Worm (Caenorhabditis elegans) whole organism, L4 larva: Measurements from ENCODE around the gene abu-6.

Source experiments
- F44E2.7 ChIP-seq: fragments of 200-800 bp; sonication (Bioruptor generic); IDR thresholded peaks from 2 replicates; pipeline ENCODE4 v2.1.2; 2022; ENCODE audit warnings: missing genetic modification characterization, missing compliant biosample characterization
- F49E8.2 ChIP-seq: sonication (generic microtip); optimal IDR thresholded peaks from 2 replicates; lab custom pipeline; 2016; ENCODE audit warnings: missing compliant biosample characterization, mild to moderate bottlenecking, missing genetic modification characterization, borderline replicate concordance
- T26A8.4 ChIP-seq: fragments of 200-800 bp; sonication (Bioruptor generic); IDR thresholded peaks from 2 replicates; pipeline ENCODE4 v1.3.6; 2022; ENCODE audit warnings: missing genetic modification characterization, missing compliant biosample characterization
- Y105C5A.15 ChIP-seq: fragments of 200-800 bp; sonication (Bioruptor generic); IDR thresholded peaks from 2 replicates; pipeline ENCODE4 v1.3.6; 2022; ENCODE audit warnings: missing genetic modification characterization, missing compliant biosample characterization
- Y48G9A.11 ChIP-seq: fragments of 200-800 bp; sonication (Bioruptor generic); IDR thresholded peaks from 2 replicates; pipeline ENCODE4 v1.3.6; 2022; ENCODE audit warnings: missing genetic modification reagents, missing genetic modification characterization, missing compliant biosample characterization
- ZK546.5 ChIP-seq, 2 experiments: sonication (generic microtip); optimal IDR thresholded peaks; 2 replicates each; lab custom pipeline; 2017; ENCODE audit warnings: missing biosample characterization in 2 of 2, missing genetic modification characterization in 2 of 2
- aha-1 ChIP-seq: fragments of 150-350 bp; peaks from one replicate; lab custom pipeline; 2014; ENCODE audit warnings: missing biosample characterization, missing genetic modification characterization
- arid-1 ChIP-seq: fragments of 200-800 bp; sonication (Bioruptor generic); conservative IDR thresholded peaks from 2 replicates; pipeline ENCODE4 v1.3.6; 2022; ENCODE audit warnings: missing genetic modification reagents, missing genetic modification characterization, missing compliant biosample characterization
- attf-4 ChIP-seq: sonication (generic microtip); optimal IDR thresholded peaks from 3 replicates; lab custom pipeline; 2017; ENCODE audit warnings: missing biosample characterization, missing genetic modification characterization
- ceh-32 ChIP-seq: sonication (generic microtip); optimal IDR thresholded peaks from 2 replicates; lab custom pipeline; 2016; ENCODE audit warnings: mild to moderate bottlenecking, missing genetic modification characterization, missing compliant biosample characterization; ENCODE audit not compliant: poor library complexity
- ceh-44 ChIP-seq: fragments of 200-800 bp; sonication (Bioruptor generic); IDR thresholded peaks from 2 replicates; pipeline ENCODE4 v1.3.6; 2022; ENCODE audit warnings: missing genetic modification reagents, missing genetic modification characterization, missing compliant biosample characterization
- ceh-82 ChIP-seq: sonication (generic microtip); optimal IDR thresholded peaks from 2 replicates; lab custom pipeline; 2017; ENCODE audit warnings: missing biosample characterization, missing genetic modification characterization
- daf-19 ChIP-seq: fragments of 200-800 bp; sonication (Bioruptor generic); conservative IDR thresholded peaks from 2 replicates; pipeline ENCODE4 v1.3.6; 2022; ENCODE audit warnings: missing genetic modification characterization, missing compliant biosample characterization
- dmd-8 ChIP-seq: fragments of 200-800 bp; sonication (Bioruptor generic); IDR thresholded peaks from 2 replicates; pipeline ENCODE4 v1.3.6; 2022; ENCODE audit warnings: missing genetic modification characterization, missing compliant biosample characterization
- dmd-9 ChIP-seq: fragments of 200-800 bp; sonication (Bioruptor generic); IDR thresholded peaks from 2 replicates; pipeline ENCODE4 v1.3.6; 2022; ENCODE audit warnings: missing genetic modification reagents, missing genetic modification characterization, missing compliant biosample characterization
- dpl-1 ChIP-seq: fragments of 150-350 bp; optimal IDR thresholded peaks from 2 replicates; lab custom pipeline; 2014; ENCODE audit warnings: missing biosample characterization, missing genetic modification reagents, missing genetic modification characterization
- egl-27 ChIP-seq: sonication (generic microtip); optimal IDR thresholded peaks from 3 replicates; lab custom pipeline; 2017; ENCODE audit warnings: missing biosample characterization, missing genetic modification reagents, missing genetic modification characterization
- fkh-10 ChIP-seq: fragments of 150-350 bp; optimal IDR thresholded peaks from 2 replicates; lab custom pipeline; 2014; ENCODE audit warnings: missing biosample characterization, missing genetic modification reagents, missing genetic modification characterization
- fos-1 ChIP-seq: fragments of 150-350 bp; optimal IDR thresholded peaks from 2 replicates; lab custom pipeline; 2014; ENCODE audit warnings: missing biosample characterization, missing genetic modification characterization
- gei-8 ChIP-seq: fragments of 200-800 bp; sonication (Bioruptor generic); optimal IDR thresholded peaks from 2 replicates; lab custom pipeline; 2018; ENCODE audit warnings: mild to moderate bottlenecking, missing genetic modification characterization, missing compliant biosample characterization
- lim-7 ChIP-seq: fragments of 200-800 bp; sonication (Bioruptor generic); IDR thresholded peaks from 2 replicates; pipeline ENCODE4 v1.3.6; 2022; ENCODE audit warnings: missing genetic modification characterization, missing compliant biosample characterization
- lin-1 ChIP-seq: fragments of 200-800 bp; sonication (Bioruptor generic); IDR thresholded peaks from 2 replicates; pipeline ENCODE4 v1.3.6; 2022; ENCODE audit warnings: missing genetic modification reagents, missing genetic modification characterization, missing compliant biosample characterization
- lir-3 ChIP-seq: sonication (generic microtip); optimal IDR thresholded peaks from 2 replicates; lab custom pipeline; 2016; ENCODE audit warnings: mild to moderate bottlenecking, missing genetic modification characterization, missing compliant biosample characterization
- lsy-2 ChIP-seq, 2 experiments: fragments of 150-350 bp in 1 of 2; sonication (generic microtip) in 1 of 2; optimal IDR thresholded peaks; 2 replicates each; lab custom pipeline; 2014 to 2017; ENCODE audit warnings: missing biosample characterization in 2 of 2, missing genetic modification characterization in 2 of 2
- mxl-3 ChIP-seq: fragments of 200-800 bp; sonication (Bioruptor generic); optimal IDR thresholded peaks from 2 replicates; lab custom pipeline; 2018; ENCODE audit warnings: mild to moderate bottlenecking, missing genetic modification characterization, missing compliant biosample characterization
- nhr-6 ChIP-seq: fragments of 150-350 bp; optimal IDR thresholded peaks from 2 replicates; lab custom pipeline; 2014; ENCODE audit warnings: missing biosample characterization, missing genetic modification characterization
- nhr-76 ChIP-seq: fragments of 150-350 bp; optimal IDR thresholded peaks from 2 replicates; lab custom pipeline; 2014; ENCODE audit warnings: missing biosample characterization, missing genetic modification characterization
- set-16 ChIP-seq: fragments of 200-800 bp; sonication (Bioruptor generic); IDR thresholded peaks from 2 replicates; pipeline ENCODE4 v1.3.6; 2022; ENCODE audit warnings: missing genetic modification reagents, missing genetic modification characterization, missing compliant biosample characterization
- skn-1 ChIP-seq: fragments of 150-350 bp; optimal IDR thresholded peaks from 2 replicates; lab custom pipeline; 2014; ENCODE audit warnings: missing biosample characterization, missing genetic modification characterization
- tra-1 ChIP-seq: fragments of 200-800 bp; sonication (Bioruptor generic); IDR thresholded peaks from 2 replicates; pipeline ENCODE4 v1.3.6; 2022; ENCODE audit warnings: missing genetic modification reagents, missing genetic modification characterization, missing compliant biosample characterization
- unc-62 ChIP-seq, 3 experiments: fragments of 150-350 bp in 1 of 3; sonication (generic microtip); optimal IDR thresholded peaks in 2 of 3; peaks in 1 of 3; 1 replicate in 1 of 3; 2 replicates in 2 of 3; lab custom pipeline; 2014 to 2017; ENCODE audit warnings: missing biosample characterization in 3 of 3, missing genetic modification characterization in 3 of 3, missing genetic modification reagents in 3 of 3, missing genotype in 1 of 3
- vab-7 ChIP-seq: fragments of 200-800 bp; sonication (Bioruptor generic); IDR thresholded peaks from 2 replicates; pipeline ENCODE4 v1.3.6; 2022; ENCODE audit warnings: missing genetic modification reagents, missing genetic modification characterization, missing compliant biosample characterization
- zag-1 ChIP-seq: fragments of 150-350 bp; optimal IDR thresholded peaks from 2 replicates; lab custom pipeline; 2014; ENCODE audit warnings: missing biosample characterization, missing genetic modification characterization
- zfp-2 ChIP-seq: sonication (generic microtip); optimal IDR thresholded peaks from 2 replicates; lab custom pipeline; 2016; ENCODE audit warnings: mild to moderate bottlenecking, missing genetic modification characterization, missing compliant biosample characterization
- zip-2 ChIP-seq: fragments of 150-350 bp; optimal IDR thresholded peaks from 2 replicates; lab custom pipeline; 2014; ENCODE audit warnings: missing biosample characterization, missing genetic modification characterization
- ztf-7 ChIP-seq: fragments of 150-350 bp; optimal IDR thresholded peaks from 2 replicates; lab custom pipeline; 2014; ENCODE audit warnings: missing biosample characterization, missing genetic modification characterization

Gene abu-6

DNA sequence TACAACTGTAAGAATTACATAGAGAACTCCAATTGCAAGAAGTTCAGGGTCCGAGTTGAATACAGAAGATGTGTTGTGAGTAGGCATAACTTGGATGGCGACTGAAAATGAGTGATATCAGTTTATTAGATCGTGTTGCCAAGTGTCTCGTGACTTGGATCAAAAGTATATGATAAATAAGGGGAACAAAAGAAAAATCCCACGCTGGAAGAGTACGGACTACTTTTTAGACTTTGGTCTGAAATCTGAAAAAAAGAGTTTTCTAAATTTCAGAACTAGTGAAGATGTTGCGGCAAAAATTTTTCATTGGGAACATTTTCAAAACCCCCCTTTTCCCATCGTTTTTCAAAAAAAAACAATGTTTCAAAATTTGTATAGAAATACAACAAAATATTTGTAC lies 7.9 kb upstream of the abu-6 start, which contains the start of gene srt-64:
Gene srt-64, minus strand, starts transcription at position 101 of the 400 bp plus-strand sequence.
- TF ChIP-seq unc-62 (GFP tag; optimal IDR thresholded peaks at IDR 0.05 in 1 of 2; lab: Kevin White, UChicago) (peak in 1 of 2 experiments; percentile 25), unc-62 (tag; optimal IDR thresholded peaks at IDR 0.05; lab: Kevin White, UChicago) (no peak), F44E2.7 (GFP tag; lab: Robert Waterston, UW) (no peak)

DNA sequence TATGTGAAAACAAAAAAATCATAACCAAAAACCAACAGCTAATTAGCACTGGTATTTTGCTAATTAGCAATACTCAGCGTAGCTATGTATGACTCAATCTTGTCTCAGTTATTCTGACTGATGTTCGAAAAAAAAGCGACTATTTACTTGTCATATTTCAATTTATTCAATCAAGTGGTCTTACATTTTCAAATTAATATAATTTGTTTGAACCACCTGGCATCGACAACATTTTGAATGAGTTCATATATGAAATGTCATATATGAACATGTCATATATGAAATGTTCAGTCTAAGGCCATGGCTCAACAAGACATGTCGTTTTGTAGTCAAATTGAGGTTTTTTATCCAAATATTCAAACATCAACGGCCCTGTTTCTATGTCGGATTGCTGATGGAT lies 3.7 kb upstream of the abu-6 start, which contains the start of gene srw-140:
Gene srw-140, plus strand, starts transcription at position 301 of the 400 bp plus-strand sequence.
- TF ChIP-seq attf-4 (tag; lab: Kevin White, UChicago), result no peak
- TF ChIP-seq unc-62 (GFP tag; optimal IDR thresholded peaks at IDR 0.05 in 1 of 2; lab: Kevin White, UChicago), result peak in 1 of 2 experiments; percentile 35
- no peak for TF ChIP-seq unc-62 (tag; optimal IDR thresholded peaks at IDR 0.05; lab: Kevin White, UChicago)
- TF ChIP-seq set-16 (GFP tag; lab: Robert Waterston, UW), result no peak
- no peak for TF ChIP-seq zip-2 (tag; lab: Kevin White, UChicago)
- no peak for TF ChIP-seq gei-8 (GFP tag; lab: Kevin White, UChicago)
- TF ChIP-seq aha-1 (tag; lab: Kevin White, UChicago), result peak; percentile 40
- TF ChIP-seq ceh-32, result no peak
- no peak for TF ChIP-seq dpl-1 (GFP tag; lab: Kevin White, UChicago)
- TF ChIP-seq ceh-82 (tag; lab: Kevin White, UChicago), result no peak
- TF ChIP-seq egl-27 (tag; lab: Kevin White, UChicago), result no peak
- TF ChIP-seq daf-19 (GFP tag; lab: Robert Waterston, UW), result no peak
- no peak for TF ChIP-seq lin-1 (GFP tag; lab: Robert Waterston, UW)
- no peak for TF ChIP-seq skn-1 (tag; lab: Kevin White, UChicago)

DNA sequence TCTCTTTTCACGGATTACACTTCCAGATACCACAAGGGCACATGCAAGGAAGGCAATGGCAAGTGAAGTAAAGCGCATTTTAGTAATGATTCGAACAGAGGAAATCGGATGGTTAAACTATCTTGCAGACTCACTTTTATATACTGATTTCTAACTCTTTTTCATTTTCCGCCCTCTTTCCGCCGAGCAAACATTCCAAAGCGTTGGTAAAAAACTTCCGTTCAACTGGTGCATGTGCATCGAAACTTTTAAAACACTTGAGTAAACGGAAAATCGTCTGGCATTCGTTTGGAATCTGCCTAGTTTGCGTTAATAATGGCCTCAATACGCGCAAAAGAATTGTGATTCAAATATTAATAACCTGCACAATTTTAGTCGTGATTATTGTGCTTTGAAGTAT lies 3.0 kb upstream of the abu-6 start, which contains the start of gene abu-7:
Gene abu-7, minus strand, starts transcription at position 101 of the 400 bp plus-strand sequence.
- TF ChIP-seq zag-1 (no peak), mxl-3 (no peak), fos-1 (tag; lab: Kevin White, UChicago) (no peak), dmd-9 (GFP tag; lab: Robert Waterston, UW) (no peak), lin-1 (GFP tag; lab: Robert Waterston, UW) (no peak), F49E8.2 (no peak), lim-7 (GFP tag; lab: Robert Waterston, UW) (no peak), ceh-44 (GFP tag; lab: Robert Waterston, UW) (no peak), lsy-2 (tag; optimal IDR thresholded peaks at IDR 0.05; lab: Kevin White, UChicago) (no peak), zfp-2 (no peak), zip-2 (tag; lab: Kevin White, UChicago) (no peak), dmd-8 (GFP tag; lab: Robert Waterston, UW) (no peak), tra-1 (GFP tag; lab: Robert Waterston, UW) (no peak), ztf-7 (tag; lab: Kevin White, UChicago) (no peak), arid-1 (GFP tag; lab: Robert Waterston, UW) (no peak), T26A8.4 (GFP tag; lab: Robert Waterston, UW) (no peak), egl-27 (tag; lab: Kevin White, UChicago) (no peak), lir-3 (tag; lab: Kevin White, UChicago) (no peak), Y48G9A.11 (GFP tag; lab: Robert Waterston, UW) (no peak)

DNA sequence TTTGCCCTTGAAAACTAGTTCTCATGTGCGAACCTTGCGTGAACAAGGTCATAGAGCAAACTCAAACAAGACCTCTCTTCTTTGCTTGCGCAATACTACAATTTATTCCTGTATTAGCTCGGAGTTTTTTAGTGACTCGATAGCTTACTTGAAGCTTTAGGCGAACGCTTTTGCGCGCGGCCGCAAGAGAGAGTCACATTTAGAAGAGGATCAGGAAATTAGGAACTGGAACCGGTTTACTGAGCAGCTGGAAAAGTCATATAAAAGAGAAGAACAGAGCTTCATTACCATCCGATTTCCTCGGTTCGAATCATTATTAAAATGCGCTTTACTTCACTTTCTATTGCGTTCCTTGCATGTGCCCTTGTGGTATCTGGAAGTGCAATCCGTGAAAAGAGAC lies 3.4 kb downstream of the abu-6 start, which contains the start of gene abu-15:
Gene abu-15, plus strand, starts transcription at position 301 of the 400 bp plus-strand sequence.
- TF ChIP-seq lim-7 (GFP tag; lab: Robert Waterston, UW) (0 out of 2 replicates have a peak, but pooled peaks have one; percentile 8), nhr-6 (tag; lab: Kevin White, UChicago) (no peak), fkh-10 (GFP tag; lab: Kevin White, UChicago) (no peak)

DNA sequence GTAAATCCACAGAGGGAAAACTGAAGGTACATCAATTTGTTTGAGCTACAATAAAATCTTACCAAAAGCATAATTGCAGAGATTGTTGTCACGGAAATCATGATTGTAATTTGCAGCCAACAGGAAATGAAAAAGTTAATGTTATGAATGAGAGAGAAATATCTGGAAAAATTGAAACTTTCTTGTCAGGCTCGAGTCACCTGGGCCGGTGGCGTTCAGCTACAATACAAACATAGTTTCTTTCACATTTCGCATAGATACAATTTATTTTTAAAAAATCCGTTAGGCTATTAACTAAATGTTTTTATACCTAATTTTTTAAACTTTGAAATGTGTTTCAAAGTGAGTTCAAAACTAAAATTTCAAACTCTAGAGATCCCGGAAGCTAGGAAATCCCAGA lies 4.0 kb downstream of the abu-6 start, which contains the start of gene srx-39:
Gene srx-39, minus strand, starts transcription at position 101 of the 400 bp plus-strand sequence.
- TF ChIP-seq ZK546.5 (tag; optimal IDR thresholded peaks at IDR 0.05; lab: Kevin White, UChicago) (no peak), vab-7 (no peak), Y105C5A.15 (GFP tag; lab: Robert Waterston, UW) (no peak), arid-1 (GFP tag; lab: Robert Waterston, UW) (no peak), skn-1 (tag; lab: Kevin White, UChicago) (no peak), nhr-76 (tag; lab: Kevin White, UChicago) (no peak)
